Worm (Caenorhabditis elegans): Measurements from ENCODE around the gene wdr-5.3.

DNA sequence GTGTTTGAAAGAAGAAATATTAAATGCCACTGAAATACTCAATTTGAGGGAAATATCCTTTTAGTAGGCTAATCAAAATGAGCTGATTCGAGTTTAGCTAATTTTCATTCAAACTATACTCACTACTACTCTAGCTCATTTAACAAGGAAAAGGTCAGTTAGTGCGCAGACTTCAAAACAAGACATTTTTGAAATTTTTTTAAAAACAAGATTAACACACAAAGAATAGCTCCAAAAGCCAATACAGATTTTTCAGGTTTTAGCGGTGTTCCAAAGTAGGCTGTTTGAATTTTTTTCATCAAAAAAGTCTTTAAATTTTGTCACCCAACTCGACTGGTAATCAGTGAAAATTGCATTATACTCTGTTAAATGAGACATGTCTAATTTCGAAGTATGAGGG lies 23.9 kb downstream of the wdr-5.3 start:
- TF ChIP-seq ztf-29 (GFP tag; IDR thresholded peaks at IDR 0.05) (no peak), ref-1 (GFP tag; conservative IDR thresholded peaks at IDR 0.05) (no peak)
